Fruit fly (Drosophila melanogaster) whole organism, pupa: ENCODE results near the gene CG11600.

Experiments used
- CG12605 ChIP-seq: fragments of 200-800 bp; sonication (Bioruptor generic); IDR thresholded peaks from 2 replicates; pipeline ENCODE4 v1.3.6; 2022; ENCODE audit warnings: missing biosample characterization, missing genetic modification characterization
- CG4496 ChIP-seq: fragments of 200-800 bp; sonication (Bioruptor generic); IDR thresholded peaks from 3 replicates; pipeline ENCODE4 v1.3.6; 2022; ENCODE audit warnings: missing biosample characterization, missing genetic modification characterization
- D1 ChIP-seq: fragments of 200-800 bp; sonication (Bioruptor generic); optimal IDR thresholded peaks from 2 replicates; lab custom pipeline; 2018; ENCODE audit warnings: missing biosample characterization, mild to moderate bottlenecking, missing genetic modification characterization, moderate library complexity

dm6 chr3R:12644621-12645310 lies 8.4 kb downstream of the CG11600 start:
- TF ChIP-seq D1 (tag; lab: Kevin White, UChicago): no peak
- TF ChIP-seq CG12605 (GFP tag; lab: Robert Waterston, UW): no peak
- no peak for TF ChIP-seq CG4496 (GFP tag; lab: Robert Waterston, UW)
